Worm (Caenorhabditis elegans) whole organism, L3 larva: ENCODE measurements around the gene T07F8.4.

Experiments used
- R02D3.7 ChIP-seq: fragments of 150-350 bp; optimal IDR thresholded peaks from 2 replicates; lab custom pipeline; 2014; ENCODE audit warnings: missing biosample characterization, missing genetic modification characterization
- ZK546.5 ChIP-seq: sonication (generic microtip); optimal IDR thresholded peaks from 2 replicates; lab custom pipeline; 2017; ENCODE audit warnings: missing biosample characterization, missing genetic modification characterization
- aly-2 ChIP-seq: fragments of 150-350 bp; optimal IDR thresholded peaks from 2 replicates; lab custom pipeline; 2014; ENCODE audit warnings: missing biosample characterization, missing genetic modification characterization
- ama-1 ChIP-seq: fragments of 150-350 bp; optimal IDR thresholded peaks from 2 replicates; lab custom pipeline; 2018
- ceh-16 ChIP-seq: sonication (generic microtip); optimal IDR thresholded peaks from 2 replicates; lab custom pipeline; 2017; ENCODE audit warnings: missing biosample characterization, missing genetic modification characterization
- ceh-28 ChIP-seq: fragments of 150-350 bp; optimal IDR thresholded peaks from 2 replicates; lab custom pipeline; 2014; ENCODE audit warnings: missing biosample characterization, missing genetic modification reagents, missing genetic modification characterization
- ceh-82 ChIP-seq: fragments of 150-350 bp; optimal IDR thresholded peaks from 2 replicates; lab custom pipeline; 2014; ENCODE audit warnings: missing biosample characterization, missing genetic modification characterization
- ceh-9 ChIP-seq: sonication (generic microtip); optimal IDR thresholded peaks from 2 replicates; lab custom pipeline; 2018; ENCODE audit warnings: missing biosample characterization, missing genetic modification characterization
- egl-27 ChIP-seq: sonication (generic microtip); optimal IDR thresholded peaks from 4 replicates; lab custom pipeline; 2017; ENCODE audit warnings: missing biosample characterization, missing genetic modification reagents, missing genetic modification characterization
- egl-5 ChIP-seq: fragments of 150-350 bp; optimal IDR thresholded peaks from 2 replicates; lab custom pipeline; 2017; ENCODE audit warnings: missing biosample characterization, missing genetic modification reagents, missing genetic modification characterization, inconsistent platforms
- elt-1 ChIP-seq: fragments of 150-350 bp; optimal IDR thresholded peaks from 2 replicates; lab custom pipeline; 2014; ENCODE audit warnings: missing biosample characterization, missing genetic modification characterization
- elt-2 ChIP-seq: sonication (generic microtip); optimal IDR thresholded peaks from 2 replicates; lab custom pipeline; 2016; ENCODE audit warnings: missing genetic modification reagents, mild to moderate bottlenecking, missing genetic modification characterization, missing compliant biosample characterization
- elt-3 ChIP-seq, 3 experiments: fragments of 150-350 bp in 1 of 3; sonication (generic microtip) in 2 of 3; optimal IDR thresholded peaks; 2 replicates in 2 of 3; 4 replicates in 1 of 3; lab custom pipeline; 2014 to 2017; ENCODE audit warnings: missing biosample characterization in 3 of 3, missing genetic modification characterization in 3 of 3
- eor-1 ChIP-seq, 2 experiments: fragments of 150-350 bp; optimal IDR thresholded peaks; 2 replicates each; lab custom pipeline; 2014 to 2018; ENCODE audit warnings: missing biosample characterization in 2 of 2, missing genetic modification characterization in 2 of 2
- fkh-10 ChIP-seq: sonication (generic microtip); optimal IDR thresholded peaks from 2 replicates; lab custom pipeline; 2017; ENCODE audit warnings: missing biosample characterization, missing genetic modification reagents, missing genetic modification characterization
- fkh-2 ChIP-seq: fragments of 150-350 bp; optimal IDR thresholded peaks from 2 replicates; lab custom pipeline; 2014; ENCODE audit warnings: missing biosample characterization, missing genetic modification reagents, missing genetic modification characterization
- fos-1 ChIP-seq: fragments of 150-350 bp; optimal IDR thresholded peaks from 2 replicates; lab custom pipeline; 2014; ENCODE audit warnings: missing biosample characterization, missing genetic modification characterization
- hmg-11 ChIP-seq: sonication (generic microtip); optimal IDR thresholded peaks from 2 replicates; lab custom pipeline; 2016; ENCODE audit warnings: missing genetic modification characterization, missing compliant biosample characterization
- jun-1 ChIP-seq: fragments of 150-350 bp; optimal IDR thresholded peaks from 2 replicates; lab custom pipeline; 2014; ENCODE audit warnings: missing biosample characterization, missing genetic modification reagents, missing genetic modification characterization
- lin-15B ChIP-seq: fragments of 150-350 bp; optimal IDR thresholded peaks from 2 replicates; lab custom pipeline; 2014; ENCODE audit warnings: missing biosample characterization, missing genetic modification characterization
- lin-39 ChIP-seq: fragments of 150-350 bp; optimal IDR thresholded peaks from 2 replicates; lab custom pipeline; 2018; ENCODE audit warnings: missing biosample characterization, missing genetic modification reagents, missing genetic modification characterization
- lsy-12 ChIP-seq: sonication (generic microtip); optimal IDR thresholded peaks from 2 replicates; lab custom pipeline; 2016; ENCODE audit warnings: mild to moderate bottlenecking, missing genetic modification characterization, missing compliant biosample characterization
- mdl-1 ChIP-seq: fragments of 150-350 bp; optimal IDR thresholded peaks from 2 replicates; lab custom pipeline; 2014; ENCODE audit warnings: missing biosample characterization, missing genetic modification characterization
- mml-1 ChIP-seq: fragments of 150-350 bp; sonication (generic microtip); optimal IDR thresholded peaks from 3 replicates; lab custom pipeline; 2014; ENCODE audit warnings: missing biosample characterization, missing genetic modification characterization
- nfya-1 ChIP-seq: sonication (generic microtip); optimal IDR thresholded peaks from 2 replicates; lab custom pipeline; 2017; ENCODE audit warnings: missing genetic modification characterization, mild to moderate bottlenecking, missing compliant biosample characterization, antibody characterized with exemption, moderate library complexity; ENCODE audit not compliant: insufficient read depth
- nhr-11 ChIP-seq: fragments of 150-350 bp; optimal IDR thresholded peaks from 2 replicates; lab custom pipeline; 2014; ENCODE audit warnings: missing biosample characterization, missing genetic modification characterization
- nhr-12 ChIP-seq: fragments of 150-350 bp; optimal IDR thresholded peaks from 2 replicates; lab custom pipeline; 2014; ENCODE audit warnings: missing biosample characterization, missing genetic modification characterization
- nhr-23 ChIP-seq: fragments of 150-350 bp; optimal IDR thresholded peaks from 2 replicates; lab custom pipeline; 2014; ENCODE audit warnings: missing biosample characterization, missing genetic modification reagents, missing genetic modification characterization
- nhr-28 ChIP-seq: fragments of 150-350 bp; optimal IDR thresholded peaks from 2 replicates; lab custom pipeline; 2014; ENCODE audit warnings: missing biosample characterization, missing genetic modification characterization
- nhr-43 ChIP-seq: sonication (generic microtip); optimal IDR thresholded peaks from 2 replicates; lab custom pipeline; 2016; ENCODE audit warnings: mild to moderate bottlenecking, missing genetic modification characterization, missing compliant biosample characterization; ENCODE audit not compliant: poor library complexity, severe bottlenecking
- nhr-67 ChIP-seq: fragments of 150-350 bp; optimal IDR thresholded peaks from 2 replicates; lab custom pipeline; 2014; ENCODE audit warnings: missing biosample characterization, missing genetic modification characterization
- nhr-76 ChIP-seq: fragments of 150-350 bp; sonication (generic microtip); optimal IDR thresholded peaks from 5 replicates; lab custom pipeline; 2014; ENCODE audit warnings: missing biosample characterization, missing genetic modification characterization
- pha-4 ChIP-seq: fragments of 150-350 bp; optimal IDR thresholded peaks from 2 replicates; lab custom pipeline; 2014; ENCODE audit warnings: missing biosample characterization, missing genetic modification reagents, missing genetic modification characterization
- skn-1 ChIP-seq: fragments of 150-350 bp; optimal IDR thresholded peaks from 2 replicates; lab custom pipeline; 2014; ENCODE audit warnings: missing biosample characterization, missing genetic modification characterization
- snpc-4 ChIP-seq: fragments of 150-350 bp; optimal IDR thresholded peaks from 2 replicates; lab custom pipeline; 2014; ENCODE audit warnings: missing biosample characterization, missing genetic modification characterization
- tbx-2 ChIP-seq: sonication (generic microtip); optimal IDR thresholded peaks from 2 replicates; lab custom pipeline; 2016; ENCODE audit warnings: mild to moderate bottlenecking, missing genetic modification characterization, missing compliant biosample characterization

T07F8.4 gene

ce11 chrII:7115638-7116037 lies 16.2 kb downstream of the T07F8.4 start, which contains the start of gene cutl-5:
Gene cutl-5, minus strand, starts transcription at chrII:7115906.
- TF ChIP-seq fkh-10 (no peak), nhr-12 (tag; lab: Kevin White, UChicago) (no peak), egl-27 (no peak), aly-2 (tag; lab: Kevin White, UChicago) (no peak), ceh-82 (tag; lab: Kevin White, UChicago) (no peak), snpc-4 (tag; lab: Kevin White, UChicago) (no peak), fos-1 (tag; lab: Kevin White, UChicago) (no peak)

- no peak for TF ChIP-seq lsy-12 (tag; lab: Kevin White, UChicago)
- TF ChIP-seq nhr-67 (tag; lab: Kevin White, UChicago), result no peak
- no peak for TF ChIP-seq nhr-28 (tag; lab: Kevin White, UChicago)
- no peak for TF ChIP-seq ZK546.5 (tag; lab: Kevin White, UChicago)
- TF ChIP-seq elt-1 (tag; lab: Kevin White, UChicago), result no peak
- no peak for TF ChIP-seq ama-1 (lab: Kevin White, UChicago)
- no peak for TF ChIP-seq ceh-28 (tag; lab: Kevin White, UChicago)
- no peak for TF ChIP-seq nhr-11 (tag; lab: Kevin White, UChicago)
- no peak for TF ChIP-seq ceh-82 (tag; lab: Kevin White, UChicago)
- TF ChIP-seq nfya-1 (tag; lab: Kevin White, UChicago), result no peak
- no peak for TF ChIP-seq mml-1 (tag; lab: Kevin White, UChicago)
- TF ChIP-seq R02D3.7, result no peak
- no peak for TF ChIP-seq lin-15B (tag; lab: Kevin White, UChicago)
These were observed 19.1 kb downstream of the T07F8.4 start, which contains the start of gene F10E7.6 for ce11 chrII:7112780-7113179. Gene F10E7.6, plus strand, starts transcription at chrII:7113080.

- TF ChIP-seq nhr-12 (tag; lab: Kevin White, UChicago) (no peak), lin-39 (tag; lab: Kevin White, UChicago) (peak; percentile 27), snpc-4 (tag; lab: Kevin White, UChicago) (peak; percentile 41), skn-1 (tag; lab: Kevin White, UChicago) (peak; percentile 3), fkh-10 (peak; percentile 1), ceh-82 (tag; lab: Kevin White, UChicago) (peak; percentile 11), nhr-43 (tag; lab: Kevin White, UChicago) (peak; percentile 13), hmg-11 (tag; lab: Kevin White, UChicago) (no peak), nfya-1 (tag; lab: Kevin White, UChicago) (peak; percentile 81), nhr-11 (tag; lab: Kevin White, UChicago) (no peak), nhr-28 (tag; lab: Kevin White, UChicago) (no peak), lin-15B (tag; lab: Kevin White, UChicago) (peak; percentile 48)
These were observed 20.2 kb downstream of the T07F8.4 start, which contains the start of gene F10E7.5 for ce11 chrII:7111657-7112049. Gene F10E7.5, plus strand, starts transcription at chrII:7111978.

- TF ChIP-seq egl-5 (tag; lab: Kevin White, UChicago) (no peak), mdl-1 (tag; lab: Kevin White, UChicago) (no peak), elt-2 (tag; lab: Kevin White, UChicago) (no peak), eor-1 (tag; optimal IDR thresholded peaks at IDR 0.05; lab: Kevin White, UChicago) (no peak), mml-1 (tag; lab: Kevin White, UChicago) (no peak), snpc-4 (tag; lab: Kevin White, UChicago) (no peak), pha-4 (tag; lab: Kevin White, UChicago) (no peak), nhr-12 (tag; lab: Kevin White, UChicago) (no peak), fkh-2 (tag; lab: Kevin White, UChicago) (no peak), nhr-23 (no peak), nfya-1 (tag; lab: Kevin White, UChicago) (peak; percentile 9), lsy-12 (tag; lab: Kevin White, UChicago) (no peak), ceh-82 (tag; lab: Kevin White, UChicago) (no peak), R02D3.7 (no peak), ceh-16 (tag; lab: Kevin White, UChicago) (no peak), fkh-10 (peak; percentile 60)
These were observed 20.7 kb downstream of the T07F8.4 start for ce11 chrII:7111012-7111656.

- TF ChIP-seq fkh-2 (tag; lab: Kevin White, UChicago) (no peak), ZK546.5 (tag; lab: Kevin White, UChicago) (no peak), snpc-4 (tag; lab: Kevin White, UChicago) (no peak), elt-1 (tag; lab: Kevin White, UChicago) (no peak), fos-1 (tag; lab: Kevin White, UChicago) (no peak), nhr-11 (tag; lab: Kevin White, UChicago) (no peak), tbx-2 (no peak), lsy-12 (tag; lab: Kevin White, UChicago) (no peak), pha-4 (tag; lab: Kevin White, UChicago) (no peak), nhr-28 (tag; lab: Kevin White, UChicago) (no peak), ama-1 (lab: Kevin White, UChicago) (no peak), hmg-11 (tag; lab: Kevin White, UChicago) (no peak), elt-3 (tag; optimal IDR thresholded peaks at IDR 0.05; lab: Kevin White, UChicago) (no peak), nhr-76 (tag; lab: Kevin White, UChicago) (no peak), R02D3.7 (no peak), egl-27 (no peak), ceh-9 (tag; lab: Kevin White, UChicago) (no peak), jun-1 (tag; lab: Kevin White, UChicago) (no peak)
These were observed 21.9 kb downstream of the T07F8.4 start, which contains the start of gene F10E7.9 for ce11 chrII:7109956-7110355. Gene F10E7.9, minus strand, starts transcription at chrII:7110056.
